Worm (Caenorhabditis elegans): ENCODE results near the gene inx-9.

Gene inx-9

ce11 chrIV:11636409-11636723 is 39.8 kb upstream of the inx-9 start, which contains the start of gene F58B3.6 (continued):
- TF ChIP-seq hlh-17 (GFP tag; optimal IDR thresholded peaks at IDR 0.05; ENCODE audit: borderline replicate concordance) = no peak
- TF ChIP-seq fkh-4 (tag; optimal IDR thresholded peaks at IDR 0.05; ENCODE audit: borderline replicate concordance) = no peak
- TF ChIP-seq efl-3 (GFP tag; optimal IDR thresholded peaks at IDR 0.05) = no peak
- TF ChIP-seq nhr-28 (tag; optimal IDR thresholded peaks at IDR 0.05) = no peak
- peak; percentile 66 for TF ChIP-seq ztf-4 (tag; optimal IDR thresholded peaks at IDR 0.05)
- no peak for TF ChIP-seq snpc-4 (tag; optimal IDR thresholded peaks at IDR 0.05)
- no peak for TF ChIP-seq egl-27 (tag; optimal IDR thresholded peaks at IDR 0.05)
- TF ChIP-seq ama-1 (optimal IDR thresholded peaks at IDR 0.05) = no peak
- TF ChIP-seq unc-30 (tag; optimal IDR thresholded peaks at IDR 0.05) = no peak
- peak; percentile 26 to 65 for TF ChIP-seq lsy-2 (tag; optimal IDR thresholded peaks at IDR 0.05)
- TF ChIP-seq unc-98 (GFP tag; IDR thresholded peaks at IDR 0.05) = no peak
- TF ChIP-seq elt-3 (tag; optimal IDR thresholded peaks at IDR 0.05) = peak in 2 of 6 experiments; percentile 16 to 67
- TF ChIP-seq zag-1 (tag; optimal IDR thresholded peaks at IDR 0.05) = no peak
- TF ChIP-seq tbx-2 (tag; optimal IDR thresholded peaks at IDR 0.05) = peak; percentile 16
- peak in 1 of 2 experiments; percentile 33 for TF ChIP-seq efl-1 (optimal IDR thresholded peaks at IDR 0.05)
- TF ChIP-seq efl-1 (GFP tag; optimal IDR thresholded peaks at IDR 0.05 in 1 of 2) = peak; percentile 7 to 39
- no peak for TF ChIP-seq fkh-10 (GFP tag; optimal IDR thresholded peaks at IDR 0.05)
- peak; percentile 53 for TF ChIP-seq rnt-1 (tag; optimal IDR thresholded peaks at IDR 0.05)
- no peak for TF ChIP-seq sptf-1 (tag; optimal IDR thresholded peaks at IDR 0.05)
- peak; percentile 77 for TF ChIP-seq nhr-71 (tag; optimal IDR thresholded peaks at IDR 0.05)
- TF ChIP-seq snu-23 (GFP tag; optimal IDR thresholded peaks at IDR 0.05) = peak; percentile 84
- TF ChIP-seq F16B12.6 (tag; optimal IDR thresholded peaks at IDR 0.05) = no peak

- peak; percentile 14 for TF ChIP-seq nhr-71 (tag; optimal IDR thresholded peaks at IDR 0.05)
- TF ChIP-seq ztf-11 (tag; optimal IDR thresholded peaks at IDR 0.05) = no peak
- no peak for TF ChIP-seq sup-37 (GFP tag; optimal IDR thresholded peaks at IDR 0.05)
- TF ChIP-seq unc-98 (GFP tag; IDR thresholded peaks at IDR 0.05) = no peak
- TF ChIP-seq elt-2 (tag; optimal IDR thresholded peaks at IDR 0.05) = peak; percentile 9
Measured at ce11 chrIV:11638016-11638415, 38.1 kb upstream of the inx-9 start, which contains the start of gene rbm-17. Gene rbm-17, plus strand, starts transcription at chrIV:11638316.

- TF ChIP-seq nhr-76 (tag; optimal IDR thresholded peaks at IDR 0.05) (no peak), fkh-8 (tag; optimal IDR thresholded peaks at IDR 0.05) (no peak), C34B4.2 (tag; optimal IDR thresholded peaks at IDR 0.05) (no peak), nhr-12 (tag; optimal IDR thresholded peaks at IDR 0.05) (no peak), fkh-10 (GFP tag; optimal IDR thresholded peaks at IDR 0.05) (no peak), nhr-71 (tag; optimal IDR thresholded peaks at IDR 0.05) (no peak), unc-86 (tag; optimal IDR thresholded peaks at IDR 0.05) (no peak), isw-1 (GFP tag; IDR thresholded peaks at IDR 0.05) (no peak), lin-15B (tag; optimal IDR thresholded peaks at IDR 0.05) (no peak), swsn-7 (tag; optimal IDR thresholded peaks at IDR 0.05) (no peak), irx-1 (tag; optimal IDR thresholded peaks at IDR 0.05) (no peak)
Measured at ce11 chrIV:11640915-11641314, 35.2 kb upstream of the inx-9 start, which contains the start of gene ttr-50. Gene ttr-50, minus strand, starts transcription at chrIV:11641015.

ce11 chrIV:11641802-11642201 is 34.4 kb upstream of the inx-9 start, which contains the start of gene ZK809.1:
Gene ZK809.1, plus strand, starts transcription at chrIV:11642102.
- TF ChIP-seq sup-37 (GFP tag; optimal IDR thresholded peaks at IDR 0.05) (no peak), lin-39 (tag; optimal IDR thresholded peaks at IDR 0.05) (no peak), unc-30 (tag; optimal IDR thresholded peaks at IDR 0.05) (no peak), Y116A8C.19 (tag; optimal IDR thresholded peaks at IDR 0.05; ENCODE audit: borderline replicate concordance) (no peak), fkh-10 (GFP tag; optimal IDR thresholded peaks at IDR 0.05) (no peak), zip-4 (GFP tag; optimal IDR thresholded peaks at IDR 0.05) (no peak), nhr-12 (tag; optimal IDR thresholded peaks at IDR 0.05) (no peak), lin-35 (GFP tag; optimal IDR thresholded peaks at IDR 0.05) (no peak), unc-86 (tag; optimal IDR thresholded peaks at IDR 0.05) (no peak), ceh-63 (GFP tag; optimal IDR thresholded peaks at IDR 0.05) (no peak), nhr-20 (tag; optimal IDR thresholded peaks at IDR 0.05) (no peak), fos-1 (tag; optimal IDR thresholded peaks at IDR 0.05) (no peak), ztf-11 (tag; optimal IDR thresholded peaks at IDR 0.05) (no peak)

All from whole organism, L1 larva.